Fruit fly (Drosophila melanogaster): ENCODE data around the gene Dis3.

Gene Dis3

dm6 chr3R:24348420-24349190, 15.4 kb downstream of the Dis3 start, which contains the start of the genes CG5746 and CG6454:
Gene CG5746, minus strand, starts transcription at chr3R:24348791.
Gene CG6454, plus strand, starts transcription at chr3R:24349182.
- TF ChIP-seq usp (GFP tag; optimal IDR thresholded peaks at IDR 0.05) (no peak), EcR (GFP tag; optimal IDR thresholded peaks at IDR 0.05) (no peak), psq (optimal IDR thresholded peaks at IDR 0.05) (no peak), CG8478 (optimal IDR thresholded peaks at IDR 0.05) (no peak), Dll (optimal IDR thresholded peaks at IDR 0.05) (no peak), pan (optimal IDR thresholded peaks at IDR 0.05) (no peak)

- no peak for TF ChIP-seq usp (GFP tag; optimal IDR thresholded peaks at IDR 0.05)
- TF ChIP-seq psq (optimal IDR thresholded peaks at IDR 0.05), result no peak
- TF ChIP-seq pan (optimal IDR thresholded peaks at IDR 0.05), result no peak
- TF ChIP-seq Dll (optimal IDR thresholded peaks at IDR 0.05), result no peak
- no peak for TF ChIP-seq CG8478 (optimal IDR thresholded peaks at IDR 0.05)
- TF ChIP-seq EcR (GFP tag; optimal IDR thresholded peaks at IDR 0.05), result no peak
These were observed 20.2 kb downstream of the Dis3 start for dm6 chr3R:24353448-24353847.

- TF ChIP-seq EcR (GFP tag; optimal IDR thresholded peaks at IDR 0.05), result no peak
These were observed 24.5 kb downstream of the Dis3 start, which contains the start of gene Golgin84 for dm6 chr3R:24357698-24358097. Gene Golgin84, minus strand, starts transcription at chr3R:24357938.

- TF ChIP-seq psq (optimal IDR thresholded peaks at IDR 0.05) (no peak), EcR (GFP tag; optimal IDR thresholded peaks at IDR 0.05) (no peak), Dll (optimal IDR thresholded peaks at IDR 0.05) (no peak), CG8478 (optimal IDR thresholded peaks at IDR 0.05) (no peak), pan (optimal IDR thresholded peaks at IDR 0.05) (no peak), usp (GFP tag; optimal IDR thresholded peaks at IDR 0.05) (no peak)
These were observed 26.7 kb downstream of the Dis3 start, which contains the start of gene CG18528 for dm6 chr3R:24359957-24360356. Gene CG18528, minus strand, starts transcription at chr3R:24360144.

- TF ChIP-seq EcR (GFP tag; optimal IDR thresholded peaks at IDR 0.05) (no peak), CG8478 (optimal IDR thresholded peaks at IDR 0.05) (no peak), Dll (optimal IDR thresholded peaks at IDR 0.05) (no peak), psq (optimal IDR thresholded peaks at IDR 0.05) (no peak), pan (optimal IDR thresholded peaks at IDR 0.05) (no peak), usp (GFP tag; optimal IDR thresholded peaks at IDR 0.05) (no peak)
These were observed 28.4 kb downstream of the Dis3 start, which contains the start of the genes CG5762 and CG33339 for dm6 chr3R:24361583-24361982. Gene CG5762, minus strand, starts transcription at chr3R:24361683. Gene CG33339, plus strand, starts transcription at chr3R:24361847.

dm6 chr3R:24362838-24363237, 29.6 kb downstream of the Dis3 start, which contains the start of gene CG33340:
Gene CG33340, plus strand, starts transcription at chr3R:24363138.
- TF ChIP-seq EcR (GFP tag; optimal IDR thresholded peaks at IDR 0.05), result no peak
- TF ChIP-seq pan (optimal IDR thresholded peaks at IDR 0.05), result no peak
- no peak for TF ChIP-seq usp (GFP tag; optimal IDR thresholded peaks at IDR 0.05)
- TF ChIP-seq Dll (optimal IDR thresholded peaks at IDR 0.05), result no peak
- TF ChIP-seq psq (optimal IDR thresholded peaks at IDR 0.05), result no peak
- no peak for TF ChIP-seq CG8478 (optimal IDR thresholded peaks at IDR 0.05)

- no peak for TF ChIP-seq CG8478 (optimal IDR thresholded peaks at IDR 0.05)
- TF ChIP-seq psq (optimal IDR thresholded peaks at IDR 0.05), result no peak
- no peak for TF ChIP-seq usp (GFP tag; optimal IDR thresholded peaks at IDR 0.05)
These were observed 31.8 kb downstream of the Dis3 start, which contains the start of the genes CG17784 and CG13613 for dm6 chr3R:24364880-24365604. Gene CG17784, minus strand, starts transcription at chr3R:24364980. Gene CG13613, plus strand, starts transcription at chr3R:24365554.

dm6 chr3R:24367120-24367519, 33.9 kb downstream of the Dis3 start, which contains the start of gene CG42811:
Gene CG42811, minus strand, starts transcription at chr3R:24367220.
- no peak for TF ChIP-seq usp (GFP tag; optimal IDR thresholded peaks at IDR 0.05)
- no peak for TF ChIP-seq Dll (optimal IDR thresholded peaks at IDR 0.05)
- no peak for TF ChIP-seq CG8478 (optimal IDR thresholded peaks at IDR 0.05)
- no peak for TF ChIP-seq psq (optimal IDR thresholded peaks at IDR 0.05)
- no peak for TF ChIP-seq pan (optimal IDR thresholded peaks at IDR 0.05)
- TF ChIP-seq EcR (GFP tag; optimal IDR thresholded peaks at IDR 0.05), result no peak

- TF ChIP-seq EcR (GFP tag; optimal IDR thresholded peaks at IDR 0.05) (no peak), pan (optimal IDR thresholded peaks at IDR 0.05) (no peak), Dll (optimal IDR thresholded peaks at IDR 0.05) (no peak)
These were observed 34.8 kb downstream of the Dis3 start, which contains the start of the genes CG42812 and CG33341 for dm6 chr3R:24368064-24368463. Gene CG42812, minus strand, starts transcription at chr3R:24368164. Gene CG33341, plus strand, starts transcription at chr3R:24368358.

- TF ChIP-seq Dll (optimal IDR thresholded peaks at IDR 0.05) (no peak), CG8478 (optimal IDR thresholded peaks at IDR 0.05) (no peak), pan (optimal IDR thresholded peaks at IDR 0.05) (no peak), psq (optimal IDR thresholded peaks at IDR 0.05) (no peak), usp (GFP tag; optimal IDR thresholded peaks at IDR 0.05) (no peak), EcR (GFP tag; optimal IDR thresholded peaks at IDR 0.05) (no peak)
These were observed 36.0 kb downstream of the Dis3 start, which contains the start of gene CG13614 for dm6 chr3R:24369268-24369667. Gene CG13614, plus strand, starts transcription at chr3R:24369568.

- TF ChIP-seq CG8478 (optimal IDR thresholded peaks at IDR 0.05), result no peak
- TF ChIP-seq Dll (optimal IDR thresholded peaks at IDR 0.05), result no peak
- TF ChIP-seq psq (optimal IDR thresholded peaks at IDR 0.05), result no peak
- no peak for TF ChIP-seq pan (optimal IDR thresholded peaks at IDR 0.05)
- no peak for TF ChIP-seq EcR (GFP tag; optimal IDR thresholded peaks at IDR 0.05)
- no peak for TF ChIP-seq usp (GFP tag; optimal IDR thresholded peaks at IDR 0.05)
These were observed 39.4 kb downstream of the Dis3 start, which contains the start of gene CG17782 for dm6 chr3R:24372662-24373061. Gene CG17782, minus strand, starts transcription at chr3R:24372762.

- TF ChIP-seq pan (optimal IDR thresholded peaks at IDR 0.05) (no peak), Dll (optimal IDR thresholded peaks at IDR 0.05) (no peak), CG8478 (optimal IDR thresholded peaks at IDR 0.05) (no peak)
These were observed 42.3 kb downstream of the Dis3 start, which contains the start of gene CG17781 for dm6 chr3R:24375561-24375960. Gene CG17781, minus strand, starts transcription at chr3R:24375661.
